Worm (Caenorhabditis elegans) whole organism, L4/young adult: ENCODE results near the gene Y37E11AL.1.

ENCODE experiments used
- W03F9.2 ChIP-seq: fragments of 150-350 bp; optimal IDR thresholded peaks from 2 replicates; lab custom pipeline; 2014; ENCODE audit warnings: missing biosample characterization, missing genetic modification characterization
- dao-5 ChIP-seq: sonication (generic microtip); optimal IDR thresholded peaks from 2 replicates; lab custom pipeline; 2016; ENCODE audit warnings: missing genotype, missing genetic modification characterization, moderate library complexity, missing compliant biosample characterization
- him-1 ChIP-seq: sonication (generic microtip); optimal IDR thresholded peaks from 2 replicates; lab custom pipeline; 2016; ENCODE audit warnings: missing genotype, missing genetic modification reagents, missing genetic modification characterization, missing compliant biosample characterization

- TF ChIP-seq dao-5 (tag; lab: Kevin White, UChicago): no peak
- no peak for TF ChIP-seq him-1 (tag; lab: Kevin White, UChicago)
- no peak for TF ChIP-seq W03F9.2 (tag; lab: Kevin White, UChicago)
These were observed 22.1 kb downstream of the Y37E11AL.1 start for ce11 chrIV:3731430-3731829.
